Fruit fly (Drosophila melanogaster): ENCODE results near the gene REG.

The REG gene

dm6 chrX:13248515-13248914 is 36.4 kb downstream of the REG start:
- TF ChIP-seq Dll (optimal IDR thresholded peaks at IDR 0.05): no peak
- TF ChIP-seq CG8478 (optimal IDR thresholded peaks at IDR 0.05): no peak
- no peak for TF ChIP-seq pan (optimal IDR thresholded peaks at IDR 0.05)
- no peak for TF ChIP-seq psq (optimal IDR thresholded peaks at IDR 0.05)
- TF ChIP-seq EcR (GFP tag; optimal IDR thresholded peaks at IDR 0.05): no peak
- TF ChIP-seq usp (GFP tag; optimal IDR thresholded peaks at IDR 0.05): no peak

- no peak for TF ChIP-seq EcR (GFP tag; optimal IDR thresholded peaks at IDR 0.05)
- TF ChIP-seq CG8478 (optimal IDR thresholded peaks at IDR 0.05): no peak
- no peak for TF ChIP-seq pan (optimal IDR thresholded peaks at IDR 0.05)
- TF ChIP-seq Dll (optimal IDR thresholded peaks at IDR 0.05): no peak
- TF ChIP-seq psq (optimal IDR thresholded peaks at IDR 0.05): no peak
Measured at dm6 chrX:13249732-13250395, 37.7 kb downstream of the REG start.

- TF ChIP-seq psq (optimal IDR thresholded peaks at IDR 0.05) (no peak), Dll (optimal IDR thresholded peaks at IDR 0.05) (no peak), EcR (GFP tag; optimal IDR thresholded peaks at IDR 0.05) (no peak), pan (optimal IDR thresholded peaks at IDR 0.05) (no peak), usp (GFP tag; optimal IDR thresholded peaks at IDR 0.05) (no peak)
Measured at dm6 chrX:13251310-13251709, 39.2 kb downstream of the REG start.

dm6 chrX:13253062-13253724 is 41.1 kb downstream of the REG start:
- TF ChIP-seq psq (optimal IDR thresholded peaks at IDR 0.05) (no peak), pan (optimal IDR thresholded peaks at IDR 0.05) (no peak), usp (GFP tag; optimal IDR thresholded peaks at IDR 0.05) (no peak), Dll (optimal IDR thresholded peaks at IDR 0.05) (no peak), EcR (GFP tag; optimal IDR thresholded peaks at IDR 0.05) (no peak), CG8478 (optimal IDR thresholded peaks at IDR 0.05) (no peak)

- no peak for TF ChIP-seq usp (GFP tag; optimal IDR thresholded peaks at IDR 0.05)
- no peak for TF ChIP-seq psq (optimal IDR thresholded peaks at IDR 0.05)
- TF ChIP-seq pan (optimal IDR thresholded peaks at IDR 0.05): no peak
- no peak for TF ChIP-seq CG8478 (optimal IDR thresholded peaks at IDR 0.05)
- no peak for TF ChIP-seq Dll (optimal IDR thresholded peaks at IDR 0.05)
- TF ChIP-seq EcR (GFP tag; optimal IDR thresholded peaks at IDR 0.05): no peak
Measured at dm6 chrX:13254442-13254841, 42.3 kb downstream of the REG start.

- TF ChIP-seq EcR (GFP tag; optimal IDR thresholded peaks at IDR 0.05) (no peak), CG8478 (optimal IDR thresholded peaks at IDR 0.05) (no peak), pan (optimal IDR thresholded peaks at IDR 0.05) (no peak), usp (GFP tag; optimal IDR thresholded peaks at IDR 0.05) (no peak), psq (optimal IDR thresholded peaks at IDR 0.05) (no peak), Dll (optimal IDR thresholded peaks at IDR 0.05) (no peak)
Measured at dm6 chrX:13256967-13257366, 44.8 kb downstream of the REG start.

dm6 chrX:13258048-13258756 is 46.1 kb downstream of the REG start, which contains the start of the genes mew and CG15742:
TSS of gene mew (minus strand) at chrX:13258490.
TSS of gene CG15742 (minus strand) at chrX:13258495.
- TF ChIP-seq pan (optimal IDR thresholded peaks at IDR 0.05) (no peak), Dll (optimal IDR thresholded peaks at IDR 0.05) (no peak), CG8478 (optimal IDR thresholded peaks at IDR 0.05) (no peak), psq (optimal IDR thresholded peaks at IDR 0.05) (no peak), EcR (GFP tag; optimal IDR thresholded peaks at IDR 0.05) (no peak), usp (GFP tag; optimal IDR thresholded peaks at IDR 0.05) (no peak)

dm6 chrX:13258757-13259067 is 46.6 kb downstream of the REG start, which contains the start of gene comt:
TSS of gene comt (plus strand) at chrX:13259021.
- no peak for TF ChIP-seq psq (optimal IDR thresholded peaks at IDR 0.05)
- no peak for TF ChIP-seq Dll (optimal IDR thresholded peaks at IDR 0.05)
- no peak for TF ChIP-seq CG8478 (optimal IDR thresholded peaks at IDR 0.05)
- TF ChIP-seq EcR (GFP tag; optimal IDR thresholded peaks at IDR 0.05): no peak
- no peak for TF ChIP-seq usp (GFP tag; optimal IDR thresholded peaks at IDR 0.05)
- TF ChIP-seq pan (optimal IDR thresholded peaks at IDR 0.05): no peak

All from whole organism.